Fruit fly (Drosophila melanogaster) whole organism, embryonic: ENCODE measurements around the gene CG4593.

Experiments used
- CG10267 ChIP-seq: fragments of 200-800 bp; sonication (Bioruptor generic); optimal IDR thresholded peaks from 2 replicates; lab custom pipeline; 2018; ENCODE audit warnings: missing biosample characterization, mild to moderate bottlenecking, missing genetic modification characterization, moderate library complexity
- CG12299 ChIP-seq: fragments of 200-800 bp; sonication (Bioruptor generic); optimal IDR thresholded peaks from 2 replicates; lab custom pipeline; 2018; ENCODE audit warnings: missing biosample characterization, mild to moderate bottlenecking, missing genetic modification characterization
- CG3065 ChIP-seq: fragments of 200-800 bp; sonication (Bioruptor generic); optimal IDR thresholded peaks from 2 replicates; lab custom pipeline; 2016; ENCODE audit warnings: missing biosample characterization, missing genetic modification characterization
- CG3847 ChIP-seq: fragments of 200-800 bp; sonication (Bioruptor generic); IDR thresholded peaks from 2 replicates; pipeline ENCODE4 v1.3.6; 2022; ENCODE audit warnings: missing biosample characterization, missing genetic modification characterization
- CG8924 ChIP-seq: fragments of 200-800 bp; optimal IDR thresholded peaks from 3 replicates; lab custom pipeline; 2019; ENCODE audit warnings: missing biosample characterization, mild to moderate bottlenecking, missing genetic modification characterization, moderate library complexity
- CG9727 ChIP-seq: fragments of 200-800 bp; sonication (Bioruptor generic); optimal IDR thresholded peaks from 3 replicates; lab custom pipeline; 2017; ENCODE audit warnings: missing biosample characterization, mild to moderate bottlenecking, missing genetic modification characterization
- Hr78 ChIP-seq, 2 experiments: fragments of 200-800 bp in 1 of 2; fragments of >200 bp in 1 of 2; sonication (Bioruptor generic) in 1 of 2; optimal IDR thresholded peaks; 2 replicates each; lab custom pipeline; 2017 to 2019; ENCODE audit warnings: missing biosample characterization in 2 of 2, missing genetic modification characterization in 2 of 2, mild to moderate bottlenecking in 1 of 2, moderate library complexity in 1 of 2
- Xbp1 ChIP-seq: fragments of 200-800 bp; sonication (Bioruptor generic); optimal IDR thresholded peaks from 3 replicates; lab custom pipeline; 2016; ENCODE audit warnings: missing biosample characterization, mild to moderate bottlenecking, missing genetic modification characterization
- ap ChIP-seq: fragments of 200-800 bp; sonication (Bioruptor generic); IDR thresholded peaks from 2 replicates; pipeline ENCODE4 v1.3.6; 2022; ENCODE audit warnings: missing biosample characterization, missing genetic modification characterization
- btn ChIP-seq: fragments of 200-800 bp; sonication (Bioruptor generic); optimal IDR thresholded peaks from 2 replicates; lab custom pipeline; 2016; ENCODE audit warnings: missing biosample characterization, missing genetic modification characterization
- en ChIP-seq: fragments of 200-800 bp; sonication (Bioruptor generic); optimal IDR thresholded peaks from 2 replicates; lab custom pipeline; 2016; ENCODE audit warnings: missing biosample characterization, missing genetic modification characterization
- row ChIP-seq: fragments of 200-800 bp; sonication (Bioruptor generic); IDR thresholded peaks from 3 replicates; pipeline ENCODE4 v1.3.6; 2022; ENCODE audit warnings: missing biosample characterization, missing genetic modification characterization

DNA sequence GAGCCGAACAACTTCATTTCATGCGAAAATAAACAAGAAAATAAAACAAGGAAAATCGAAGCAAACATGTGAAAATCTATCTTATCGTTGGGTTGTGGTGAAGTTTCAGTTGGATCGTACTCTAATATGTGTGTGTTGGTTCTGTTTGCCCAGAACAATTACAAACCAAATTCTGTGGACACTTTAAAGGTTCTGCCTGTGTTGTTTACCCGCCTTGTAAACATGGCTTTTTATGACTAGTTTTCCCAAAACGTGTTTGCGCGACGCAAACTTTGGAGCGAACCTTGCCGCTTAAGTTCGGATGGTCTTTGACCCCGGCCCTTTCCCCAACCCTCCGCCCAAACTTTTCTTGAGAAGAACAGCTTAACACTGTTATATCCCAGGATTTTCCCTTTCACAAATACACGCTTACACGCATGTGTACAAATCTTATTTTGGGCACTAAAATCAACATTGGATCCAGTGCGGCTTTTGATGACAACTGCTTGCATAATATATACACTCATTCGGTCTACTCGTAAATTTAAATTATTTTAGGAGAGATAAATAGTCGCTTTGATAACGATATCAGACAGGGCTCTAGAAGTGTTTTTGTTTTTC lies 9.5 kb upstream of the CG4593 start:
- peak; percentile 90 for TF ChIP-seq CG3065 (GFP tag; lab: Kevin White, UChicago)
- peak; percentile 23; the same call in 1 of the 3 replicates for TF ChIP-seq row (GFP tag; lab: Robert Waterston, UW)
- peak; percentile 94 for TF ChIP-seq CG9727
- peak; percentile 65 for TF ChIP-seq en (GFP tag; lab: Kevin White, UChicago)
- peak; percentile 60 for TF ChIP-seq Xbp1 (GFP tag; lab: Kevin White, UChicago)
- TF ChIP-seq Hr78 (GFP tag; optimal IDR thresholded peaks at IDR 0.05; lab: Kevin White, UChicago): peak in 1 of 2 experiments; percentile 74
- TF ChIP-seq btn (GFP tag; lab: Kevin White, UChicago): peak; percentile 88
- TF ChIP-seq CG10267: peak; percentile 76
- peak; percentile 83 for TF ChIP-seq CG8924 (tag; lab: Kevin White, UChicago)
- peak; percentile 41 for TF ChIP-seq CG3847 (GFP tag; lab: Robert Waterston, UW)
- no peak for TF ChIP-seq ap (GFP tag; lab: Robert Waterston, UW)
- peak; percentile 83 for TF ChIP-seq CG12299 (tag; lab: Kevin White, UChicago)
